Fruit fly (Drosophila melanogaster): ENCODE measurements around the gene Vti1a.

dm6 chr3L:728579-728978, 35.9 kb upstream of the Vti1a start:
- TF ChIP-seq CG8159 (tag; optimal IDR thresholded peaks at IDR 0.05) (peak; percentile 13), CG14655 (GFP tag; optimal IDR thresholded peaks at IDR 0.05) (no peak), CG34367 (tag; optimal IDR thresholded peaks at IDR 0.05) (no peak), rn (GFP tag; IDR thresholded peaks at IDR 0.05) (no peak), D1 (tag; optimal IDR thresholded peaks at IDR 0.05) (no peak), Pif1B (GFP tag; optimal IDR thresholded peaks at IDR 0.05) (no peak), CG9948 (tag; optimal IDR thresholded peaks at IDR 0.05) (no peak)
